Fruit fly (Drosophila melanogaster) whole organism, embryonic: ENCODE measurements around the gene retinin.

Experiments used
- Atf6 ChIP-seq: fragments of 200-800 bp; sonication (Bioruptor generic); IDR thresholded peaks from 2 replicates; pipeline ENCODE4 v1.3.6; 2022; ENCODE audit warnings: missing biosample characterization, missing genetic modification characterization
- B-H2 ChIP-seq: fragments of 200-800 bp; sonication (Bioruptor generic); optimal IDR thresholded peaks from 2 replicates; lab custom pipeline; 2018; ENCODE audit warnings: missing biosample characterization, mild to moderate bottlenecking, missing genetic modification characterization
- C15 ChIP-seq: fragments of 200-800 bp; sonication (Bioruptor generic); IDR thresholded peaks from 3 replicates; pipeline ENCODE4 v1.3.6; 2022; ENCODE audit warnings: missing biosample characterization, missing genetic modification characterization
- CG10959 ChIP-seq: fragments of 200-800 bp; sonication (Bioruptor generic); IDR thresholded peaks from 2 replicates; pipeline ENCODE4 v1.3.6; 2022; ENCODE audit warnings: missing biosample characterization, missing genetic modification characterization
- CG11093 ChIP-seq: fragments of 200-800 bp; sonication (Bioruptor generic); IDR thresholded peaks from 3 replicates; pipeline ENCODE4 v1.3.6; 2022; ENCODE audit warnings: missing biosample characterization, missing genetic modification characterization
- CG11723 ChIP-seq: fragments of 200-800 bp; sonication (Bioruptor generic); optimal IDR thresholded peaks from 2 replicates; lab custom pipeline; 2017; ENCODE audit warnings: missing biosample characterization, mild to moderate bottlenecking, missing genetic modification characterization
- CG12236 ChIP-seq: fragments of 200-800 bp; sonication (Bioruptor generic); optimal IDR thresholded peaks from 2 replicates; lab custom pipeline; 2016; ENCODE audit warnings: missing biosample characterization, missing genetic modification characterization
- CG12769 ChIP-seq: fragments of 200-800 bp; sonication (Bioruptor generic); optimal IDR thresholded peaks from 2 replicates; lab custom pipeline; 2019; ENCODE audit warnings: missing biosample characterization, mild to moderate bottlenecking, missing genetic modification characterization, moderate library complexity
- CG13287 ChIP-seq: fragments of 200-800 bp; sonication (Bioruptor generic); IDR thresholded peaks from 2 replicates; pipeline ENCODE4 v1.3.6; 2022; ENCODE audit warnings: missing biosample characterization, missing genetic modification characterization; ENCODE audit not compliant: partially characterized antibody
- CG14965 ChIP-seq: fragments of 200-800 bp; sonication (Bioruptor generic); optimal IDR thresholded peaks from 2 replicates; lab custom pipeline; 2016; ENCODE audit warnings: missing biosample characterization, missing genetic modification characterization, borderline replicate concordance
- CG15269 ChIP-seq: fragments of 200-800 bp; sonication (Bioruptor generic); optimal IDR thresholded peaks from 2 replicates; lab custom pipeline; 2018; ENCODE audit warnings: missing biosample characterization, mild to moderate bottlenecking, missing genetic modification characterization, moderate library complexity
- CG15479 ChIP-seq: fragments of 200-800 bp; sonication (Bioruptor generic); optimal IDR thresholded peaks from 3 replicates; lab custom pipeline; 2019; ENCODE audit warnings: missing biosample characterization, mild to moderate bottlenecking, missing genetic modification characterization, moderate library complexity
- CG1647 ChIP-seq: fragments of 200-800 bp; sonication (Bioruptor generic); optimal IDR thresholded peaks from 3 replicates; lab custom pipeline; 2016; ENCODE audit warnings: missing biosample characterization, missing genetic modification characterization
- CG17361 ChIP-seq: fragments of 200-800 bp; sonication (Bioruptor generic); IDR thresholded peaks from 3 replicates; pipeline ENCODE4 v1.3.6; 2022; ENCODE audit warnings: missing biosample characterization, missing genetic modification characterization
- CG18764 ChIP-seq: fragments of 200-800 bp; sonication (Bioruptor generic); optimal IDR thresholded peaks from 3 replicates; lab custom pipeline; 2016; ENCODE audit warnings: missing biosample characterization, missing genetic modification characterization
- CG2129 ChIP-seq: fragments of 200-800 bp; sonication (Bioruptor generic); IDR thresholded peaks from 2 replicates; pipeline ENCODE4 v1.3.6; 2022; ENCODE audit warnings: missing biosample characterization, missing genetic modification characterization; ENCODE audit not compliant: partially characterized antibody
- CG2202 ChIP-seq: fragments of 200-800 bp; sonication (Bioruptor generic); optimal IDR thresholded peaks from 2 replicates; lab custom pipeline; 2018; ENCODE audit warnings: missing biosample characterization, mild to moderate bottlenecking, missing genetic modification characterization
- CG2678 ChIP-seq: fragments of 200-800 bp; sonication (Bioruptor generic); optimal IDR thresholded peaks from 3 replicates; lab custom pipeline; 2019; ENCODE audit warnings: missing biosample characterization, mild to moderate bottlenecking, missing genetic modification characterization, moderate library complexity
- CG2875 ChIP-seq: fragments of 200-800 bp; sonication (Bioruptor generic); optimal IDR thresholded peaks from 2 replicates; lab custom pipeline; 2017; ENCODE audit warnings: missing biosample characterization, mild to moderate bottlenecking, missing genetic modification characterization, missing genetic modification reagents
- CG30020 ChIP-seq: fragments of 200-800 bp; optimal IDR thresholded peaks from 2 replicates; lab custom pipeline; 2019; ENCODE audit warnings: missing biosample characterization, mild to moderate bottlenecking, missing genetic modification characterization, moderate library complexity
- CG42726 ChIP-seq: fragments of 200-800 bp; sonication (Bioruptor generic); IDR thresholded peaks from 2 replicates; pipeline ENCODE4 v1.3.6; 2022; ENCODE audit warnings: missing biosample characterization, missing genetic modification characterization; ENCODE audit not compliant: partially characterized antibody
- CG7839 ChIP-seq: fragments of 200-800 bp; sonication (Bioruptor generic); optimal IDR thresholded peaks from 3 replicates; lab custom pipeline; 2018; ENCODE audit warnings: missing biosample characterization, mild to moderate bottlenecking, missing genetic modification characterization, moderate library complexity
- Dfd ChIP-seq, 2 experiments: fragments of >200 bp; optimal IDR thresholded peaks; 2 replicates each; lab custom pipeline; 2017; ENCODE audit warnings: missing biosample characterization in 2 of 2, missing genetic modification characterization in 2 of 2
- Dip2 ChIP-seq: fragments of 200-800 bp; sonication (Bioruptor generic); IDR thresholded peaks from 2 replicates; pipeline ENCODE4 v1.3.6; 2022; ENCODE audit warnings: missing biosample characterization, missing genetic modification characterization
- Fer1 ChIP-seq: fragments of 200-800 bp; sonication (Bioruptor generic); optimal IDR thresholded peaks from 2 replicates; lab custom pipeline; 2017; ENCODE audit warnings: missing biosample characterization, mild to moderate bottlenecking, missing genetic modification characterization
- Fer3 ChIP-seq: fragments of 200-800 bp; sonication (Bioruptor generic); optimal IDR thresholded peaks from 2 replicates; lab custom pipeline; 2018; ENCODE audit warnings: missing biosample characterization, mild to moderate bottlenecking, missing genetic modification characterization, moderate library complexity
- HLH4C ChIP-seq: fragments of 200-800 bp; sonication (Bioruptor generic); IDR thresholded peaks from 3 replicates; pipeline ENCODE4 v1.3.6; 2022; ENCODE audit warnings: missing biosample characterization, missing genetic modification characterization; ENCODE audit not compliant: partially characterized antibody
- HmgZ ChIP-seq: fragments of 200-800 bp; sonication (Bioruptor generic); optimal IDR thresholded peaks from 2 replicates; lab custom pipeline; 2018; ENCODE audit warnings: missing biosample characterization, mild to moderate bottlenecking, missing genetic modification characterization
- Hmr ChIP-seq: fragments of 200-800 bp; sonication (Bioruptor generic); optimal IDR thresholded peaks from 3 replicates; lab custom pipeline; 2017; ENCODE audit warnings: mild to moderate bottlenecking, missing biosample characterization, missing genetic modification reagents, missing genetic modification characterization
- MESR4 ChIP-seq: fragments of 200-800 bp; sonication (Bioruptor generic); optimal IDR thresholded peaks from 2 replicates; lab custom pipeline; 2018; ENCODE audit warnings: missing biosample characterization, mild to moderate bottlenecking, missing genetic modification characterization, moderate library complexity
- NK7.1 ChIP-seq: fragments of 200-800 bp; sonication (Bioruptor generic); optimal IDR thresholded peaks from 3 replicates; lab custom pipeline; 2016; ENCODE audit warnings: missing biosample characterization, missing genetic modification characterization
- Rfx ChIP-seq: fragments of 200-800 bp; sonication (Bioruptor generic); IDR thresholded peaks from 2 replicates; pipeline ENCODE4 v1.3.6; 2022; ENCODE audit warnings: missing biosample characterization, missing genetic modification characterization
- Sox102F ChIP-seq: fragments of 200-800 bp; sonication (Bioruptor generic); optimal IDR thresholded peaks from 2 replicates; lab custom pipeline; 2018; ENCODE audit warnings: missing biosample characterization, mild to moderate bottlenecking, missing genetic modification characterization, moderate library complexity
- Stat92E ChIP-seq, 3 experiments: fragments of >200 bp in 2 of 3; fragments of 200-800 bp in 1 of 3; sonication (Bioruptor generic) in 1 of 3; optimal IDR thresholded peaks; 2 replicates each; lab custom pipeline; 2017 to 2019; ENCODE audit warnings: missing biosample characterization in 3 of 3, missing genetic modification characterization in 3 of 3, mild to moderate bottlenecking in 1 of 3, moderate library complexity in 1 of 3
- Xrp1 ChIP-seq: fragments of 200-800 bp; sonication (Bioruptor generic); IDR thresholded peaks from 2 replicates; pipeline ENCODE4 v1.3.6; 2022; ENCODE audit warnings: missing biosample characterization, missing genetic modification characterization
- ab ChIP-seq: fragments of 200-800 bp; sonication (Bioruptor generic); optimal IDR thresholded peaks from 2 replicates; lab custom pipeline; 2016; ENCODE audit warnings: missing biosample characterization, missing genetic modification characterization
- chif ChIP-seq, 2 experiments: fragments of 200-800 bp; sonication (Bioruptor generic); optimal IDR thresholded peaks; 3 replicates each; lab custom pipeline; 2016; ENCODE audit warnings: missing biosample characterization in 2 of 2, missing genetic modification characterization in 2 of 2
- chinmo ChIP-seq: fragments of 200-800 bp; sonication (Bioruptor generic); IDR thresholded peaks from 4 replicates; pipeline ENCODE4 v1.3.6; 2022; ENCODE audit warnings: missing biosample characterization, missing genetic modification characterization; ENCODE audit not compliant: partially characterized antibody
- danr ChIP-seq: fragments of 200-800 bp; sonication (Bioruptor generic); IDR thresholded peaks from 2 replicates; pipeline ENCODE4 v1.3.6; 2022; ENCODE audit warnings: missing biosample characterization, missing genetic modification characterization
- dysf ChIP-seq: fragments of 200-800 bp; sonication (Bioruptor generic); IDR thresholded peaks from 3 replicates; pipeline ENCODE4 v1.3.6; 2022; ENCODE audit warnings: missing biosample characterization, missing genetic modification characterization
- ems ChIP-seq: fragments of 200-800 bp; sonication (Bioruptor generic); optimal IDR thresholded peaks from 3 replicates; lab custom pipeline; 2016; ENCODE audit warnings: missing biosample characterization, missing genetic modification characterization
- grn ChIP-seq: fragments of 200-800 bp; sonication (Bioruptor generic); optimal IDR thresholded peaks from 3 replicates; lab custom pipeline; 2017; ENCODE audit warnings: missing biosample characterization, missing genetic modification characterization
- ham ChIP-seq: fragments of 200-800 bp; sonication (Bioruptor generic); IDR thresholded peaks from 2 replicates; pipeline ENCODE4 v1.3.6; 2022; ENCODE audit warnings: missing biosample characterization, missing genetic modification characterization
- mld ChIP-seq: fragments of 200-800 bp; sonication (Bioruptor generic); IDR thresholded peaks from 3 replicates; pipeline ENCODE4 v1.3.6; 2022; ENCODE audit warnings: missing biosample characterization, missing genetic modification characterization; ENCODE audit not compliant: partially characterized antibody
- pho ChIP-seq: fragments of 200-800 bp; sonication (Bioruptor generic); optimal IDR thresholded peaks from 2 replicates; lab custom pipeline; 2016; ENCODE audit warnings: missing biosample characterization, missing genetic modification characterization
- scrt ChIP-seq: fragments of 200-800 bp; sonication (Bioruptor generic); optimal IDR thresholded peaks from 2 replicates; lab custom pipeline; 2018; ENCODE audit warnings: missing biosample characterization, mild to moderate bottlenecking, missing genetic modification characterization, moderate library complexity
- sim ChIP-seq: fragments of 200-800 bp; sonication (Bioruptor generic); IDR thresholded peaks from 2 replicates; pipeline ENCODE4 v1.3.6; 2022; ENCODE audit warnings: missing biosample characterization, missing genetic modification characterization
- sug ChIP-seq: fragments of 200-800 bp; optimal IDR thresholded peaks from 2 replicates; lab custom pipeline; 2019; ENCODE audit warnings: missing biosample characterization, mild to moderate bottlenecking, missing genetic modification characterization, moderate library complexity
- tll ChIP-seq, 2 experiments: fragments of 200-800 bp in 1 of 2; fragments of >200 bp in 1 of 2; sonication (Bioruptor generic) in 1 of 2; optimal IDR thresholded peaks; 2 replicates each; lab custom pipeline; 2017 to 2019; ENCODE audit warnings: missing biosample characterization in 2 of 2, missing genetic modification characterization in 2 of 2, mild to moderate bottlenecking in 1 of 2, moderate library complexity in 1 of 2

Gene retinin

dm6 chr3L:16380770-16381169 is 49.0 kb downstream of the retinin start (continued):
- TF ChIP-seq CG2678 (tag; lab: Kevin White, UChicago) (peak; percentile 87), CG15269 (tag; lab: Kevin White, UChicago) (peak; percentile 83), CG2202 (peak; percentile 28), sug (tag; lab: Kevin White, UChicago) (no peak), CG11093 (GFP tag; lab: Robert Waterston, UW) (peak; percentile 64; the same call in 2 of the 3 replicates), CG12236 (GFP tag; lab: Kevin White, UChicago) (no peak), scrt (GFP tag; lab: Kevin White, UChicago) (no peak), Sox102F (no peak), tll (GFP tag; optimal IDR thresholded peaks at IDR 0.05; lab: Kevin White, UChicago) (no peak), CG2875 (GFP tag; lab: Kevin White, UChicago) (peak; percentile 19), CG14965 (no peak), mld (GFP tag; lab: Robert Waterston, UW) (no peak), CG13287 (GFP tag; lab: Robert Waterston, UW) (no peak), CG2129 (no peak), CG30020 (tag; lab: Kevin White, UChicago) (peak; percentile 8), CG42726 (no peak), Fer1 (peak; percentile 74), B-H2 (GFP tag; lab: Kevin White, UChicago) (peak; percentile 62), chinmo (GFP tag; lab: Robert Waterston, UW) (no peak), Stat92E (GFP tag; optimal IDR thresholded peaks at IDR 0.05; lab: Kevin White, UChicago) (no peak), CG11723 (GFP tag; lab: Kevin White, UChicago) (peak; percentile 46), Xrp1 (GFP tag; lab: Robert Waterston, UW) (peak; percentile 51; the same call in 1 of the 2 replicates), CG15479 (GFP tag; lab: Kevin White, UChicago) (peak; percentile 20), Dip2 (no peak), Atf6 (GFP tag; lab: Robert Waterston, UW) (peak; percentile 65; the same call in 1 of the 2 replicates), sim (GFP tag; lab: Robert Waterston, UW) (0 out of 2 replicates have a peak, but pooled peaks have one; percentile 41), ab (GFP tag; lab: Kevin White, UChicago) (peak; percentile 59), ems (peak; percentile 60), chif (GFP tag; optimal IDR thresholded peaks at IDR 0.05; lab: Kevin White, UChicago) (peak; percentile 32 to 62), C15 (GFP tag; lab: Robert Waterston, UW) (no peak), NK7.1 (GFP tag; lab: Kevin White, UChicago) (peak; percentile 33), Fer3 (tag; lab: Kevin White, UChicago) (peak; percentile 81), danr (peak; percentile 61), Rfx (0 out of 2 replicates have a peak, but pooled peaks have one; percentile 69), Dfd (GFP tag; optimal IDR thresholded peaks at IDR 0.05; lab: Kevin White, UChicago) (no peak), pho (GFP tag; lab: Kevin White, UChicago) (peak; percentile 59), Hmr (GFP tag; lab: Kevin White, UChicago) (peak; percentile 71), dysf (GFP tag; lab: Robert Waterston, UW) (peak; percentile 76; the same call in 1 of the 3 replicates), grn (GFP tag; lab: Kevin White, UChicago) (no peak), ham (no peak), CG12769 (tag; lab: Kevin White, UChicago) (peak; percentile 86), CG7839 (tag; lab: Kevin White, UChicago) (peak; percentile 78), CG10959 (GFP tag; lab: Robert Waterston, UW) (peak; percentile 36; the same call in 1 of the 2 replicates), CG17361 (GFP tag; lab: Robert Waterston, UW) (peak; percentile 64; the same call in 2 of the 3 replicates), HmgZ (peak; percentile 70), MESR4 (no peak), CG18764 (no peak), HLH4C (no peak), CG1647 (GFP tag; lab: Kevin White, UChicago) (peak; percentile 18)
